Worm (Caenorhabditis elegans): ENCODE results near the gene fbxc-27.

DNA sequence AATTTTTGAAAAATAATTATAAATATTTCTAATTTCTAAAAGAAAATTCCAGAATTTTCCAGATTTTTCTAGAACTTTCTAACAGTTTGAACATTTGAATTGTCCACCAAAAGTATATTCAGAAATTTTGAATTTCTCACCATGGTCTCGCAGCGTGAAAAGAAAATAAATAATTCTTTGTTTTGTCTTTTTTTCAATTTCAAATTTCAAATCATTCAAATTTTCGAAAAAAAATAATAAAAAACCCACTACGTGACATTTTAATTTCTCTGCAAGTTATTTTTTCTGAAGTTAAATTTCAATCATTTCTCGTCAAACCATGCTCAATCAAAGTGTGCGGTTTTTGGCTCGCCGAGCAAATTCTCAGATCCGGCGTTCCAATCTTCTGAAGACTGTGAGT, 23.1 kb downstream of the fbxc-27 start, which contains the start of gene acs-15:
- TF ChIP-seq him-1 (tag; optimal IDR thresholded peaks at IDR 0.05): no peak
- TF ChIP-seq dao-5 (tag; optimal IDR thresholded peaks at IDR 0.05): no peak
